Fruit fly (Drosophila melanogaster): ENCODE results near the gene Alp1.

Alp1 gene

DNA sequence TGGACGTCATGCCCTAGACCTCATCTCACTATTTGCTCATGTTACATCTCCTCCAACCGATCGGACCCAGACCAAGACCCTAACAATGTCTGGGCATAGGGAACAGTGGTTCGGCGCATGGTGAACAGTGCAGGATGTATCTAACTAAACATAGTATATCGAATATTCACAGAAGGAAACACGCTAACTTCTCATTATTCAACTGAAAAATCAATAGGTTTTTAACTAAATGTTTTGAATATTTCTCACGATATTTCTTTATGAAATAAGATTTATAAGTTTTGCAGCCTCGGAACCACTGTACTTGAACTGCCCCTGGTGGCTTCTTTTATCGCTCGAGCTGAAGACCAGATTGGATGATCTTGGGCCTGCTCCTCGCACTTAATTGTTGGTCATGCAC lies 9.0 kb upstream of the Alp1 start (continued):
- peak; percentile 20 for TF ChIP-seq fd64A (GFP tag; optimal IDR thresholded peaks at IDR 0.05)
- TF ChIP-seq jing (GFP tag; optimal IDR thresholded peaks at IDR 0.05): peak; percentile 19
- peak; percentile 45 for TF ChIP-seq CG8089 (GFP tag; optimal IDR thresholded peaks at IDR 0.05)
- peak; percentile 41 for TF ChIP-seq ems (GFP tag; optimal IDR thresholded peaks at IDR 0.05)
- no peak for TF ChIP-seq Dref (GFP tag; IDR thresholded peaks at IDR 0.05)
- TF ChIP-seq pb (GFP tag; optimal IDR thresholded peaks at IDR 0.05): peak; percentile 21
- TF ChIP-seq vfl (GFP tag; optimal IDR thresholded peaks at IDR 0.05): no peak
- no peak for TF ChIP-seq B-H2 (GFP tag; optimal IDR thresholded peaks at IDR 0.05)
- TF ChIP-seq CG11456 (GFP tag; IDR thresholded peaks at IDR 0.05): no peak
- TF ChIP-seq pfk (GFP tag; optimal IDR thresholded peaks at IDR 0.05): no peak
- no peak for TF ChIP-seq gcm2 (GFP tag; optimal IDR thresholded peaks at IDR 0.05)
- no peak for TF ChIP-seq CG3163 (GFP tag; optimal IDR thresholded peaks at IDR 0.05)
- no peak for TF ChIP-seq CG11398 (GFP tag; optimal IDR thresholded peaks at IDR 0.05)
- peak; percentile 19 for TF ChIP-seq CG13123 (GFP tag; optimal IDR thresholded peaks at IDR 0.05)
- peak; percentile 81; the same call in 1 of the 2 replicates for TF ChIP-seq chm (GFP tag; IDR thresholded peaks at IDR 0.05)
- no peak for TF ChIP-seq wor (GFP tag; IDR thresholded peaks at IDR 0.05)
- TF ChIP-seq her (GFP tag; optimal IDR thresholded peaks at IDR 0.05): peak; percentile 37
- TF ChIP-seq Rx (GFP tag; IDR thresholded peaks at IDR 0.05): peak; percentile 39
- TF ChIP-seq CG3726 (GFP tag; IDR thresholded peaks at IDR 0.05): 0 out of 3 replicates have a peak, but pooled peaks have one; percentile 38
- TF ChIP-seq H15 (GFP tag; IDR thresholded peaks at IDR 0.05): peak; percentile 59; the same call in 1 of the 3 replicates
- no peak for TF ChIP-seq CG14965 (GFP tag; optimal IDR thresholded peaks at IDR 0.05; ENCODE audit: borderline replicate concordance)
- TF ChIP-seq kni (GFP tag; optimal IDR thresholded peaks at IDR 0.05): no peak
- no peak for TF ChIP-seq insv (GFP tag; optimal IDR thresholded peaks at IDR 0.05)
- no peak for TF ChIP-seq Elba2 (GFP tag; optimal IDR thresholded peaks at IDR 0.05)
- no peak for TF ChIP-seq Ets65A (GFP tag)
- TF ChIP-seq Xbp1 (GFP tag; optimal IDR thresholded peaks at IDR 0.05): peak; percentile 44
- no peak for TF ChIP-seq trh (GFP tag; optimal IDR thresholded peaks at IDR 0.05)
- TF ChIP-seq CG31224 (GFP tag; IDR thresholded peaks at IDR 0.05): 0 out of 2 replicates have a peak, but pooled peaks have one; percentile 15
- TF ChIP-seq CG13624 (GFP tag; optimal IDR thresholded peaks at IDR 0.05): no peak
- TF ChIP-seq peb (GFP tag; IDR thresholded peaks at IDR 0.05): peak; percentile 34; the same call in 1 of the 2 replicates
- TF ChIP-seq Hsf (GFP tag; optimal IDR thresholded peaks at IDR 0.05): peak; percentile 57
- peak; percentile 33 for TF ChIP-seq CG33213 (GFP tag; optimal IDR thresholded peaks at IDR 0.05)
- TF ChIP-seq gfzf (GFP tag; optimal IDR thresholded peaks at IDR 0.05): no peak
- TF ChIP-seq ato (GFP tag; IDR thresholded peaks at IDR 0.05; ENCODE audit: partially characterized antibody): no peak
- peak; percentile 51 for TF ChIP-seq org-1 (GFP tag; optimal IDR thresholded peaks at IDR 0.05)
- TF ChIP-seq kah (GFP tag; optimal IDR thresholded peaks at IDR 0.05): no peak
- TF ChIP-seq Spps (tag; optimal IDR thresholded peaks at IDR 0.05): peak; percentile 71
- peak; percentile 14 for TF ChIP-seq NC2α (GFP tag; optimal IDR thresholded peaks at IDR 0.05)
- TF ChIP-seq crp (GFP tag; optimal IDR thresholded peaks at IDR 0.05): no peak
- TF ChIP-seq HLH54F (GFP tag; optimal IDR thresholded peaks at IDR 0.05): no peak
- peak; percentile 78 for TF ChIP-seq gem (tag; optimal IDR thresholded peaks at IDR 0.05)
- peak; percentile 29 to 56 for TF ChIP-seq Pdp1 (GFP tag; optimal IDR thresholded peaks at IDR 0.05)
- peak; percentile 52 for TF ChIP-seq ATbp (GFP tag; optimal IDR thresholded peaks at IDR 0.05)
- peak; percentile 73 for TF ChIP-seq E2f1 (GFP tag; IDR thresholded peaks at IDR 0.05)
- TF ChIP-seq Max (GFP tag; optimal IDR thresholded peaks at IDR 0.05): peak; percentile 43
- TF ChIP-seq Gug (GFP tag; IDR thresholded peaks at IDR 0.05): peak; percentile 26; the same call in 1 of the 4 replicates
- no peak for TF ChIP-seq CG10543 (GFP tag; optimal IDR thresholded peaks at IDR 0.05)
- TF ChIP-seq corto (GFP tag; optimal IDR thresholded peaks at IDR 0.05): no peak
- TF ChIP-seq CG8924 (tag; optimal IDR thresholded peaks at IDR 0.05): peak; percentile 69
- TF ChIP-seq jigr1 (GFP tag; IDR thresholded peaks at IDR 0.05): no peak
- TF ChIP-seq Nf-YB (GFP tag; optimal IDR thresholded peaks at IDR 0.05): peak; percentile 36
- TF ChIP-seq TFAM (GFP tag; optimal IDR thresholded peaks at IDR 0.05): no peak

All from whole organism, embryonic.